Worm (Caenorhabditis elegans): Measurements from ENCODE around the gene spat-2.

The spat-2 gene

DNA sequence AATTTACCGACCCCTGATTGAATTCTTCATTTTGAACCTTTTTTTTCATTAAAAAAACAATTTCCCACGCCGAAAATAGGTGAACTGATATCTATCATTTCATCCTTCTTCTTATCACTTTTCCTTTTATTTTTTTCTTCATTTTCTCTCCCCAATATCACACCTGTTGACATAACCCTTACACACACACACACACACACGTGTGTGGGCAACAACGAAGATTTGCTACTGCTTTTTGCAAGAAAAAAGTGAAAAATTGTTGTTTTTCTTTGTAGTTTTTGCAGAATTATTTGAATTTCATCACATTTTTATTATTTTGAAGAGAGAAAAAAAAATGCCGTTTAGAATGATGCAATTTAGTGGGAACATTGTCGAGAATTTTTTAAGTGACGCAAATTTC, 3.9 kb downstream of the spat-2 start:
- TF ChIP-seq klf-2 (GFP tag; conservative IDR thresholded peaks at IDR 0.05) (no peak), flt-1 (GFP tag; IDR thresholded peaks at IDR 0.05) (no peak), med-1 (GFP tag; optimal IDR thresholded peaks at IDR 0.05; ENCODE audit: insufficient read depth) (no peak)

DNA sequence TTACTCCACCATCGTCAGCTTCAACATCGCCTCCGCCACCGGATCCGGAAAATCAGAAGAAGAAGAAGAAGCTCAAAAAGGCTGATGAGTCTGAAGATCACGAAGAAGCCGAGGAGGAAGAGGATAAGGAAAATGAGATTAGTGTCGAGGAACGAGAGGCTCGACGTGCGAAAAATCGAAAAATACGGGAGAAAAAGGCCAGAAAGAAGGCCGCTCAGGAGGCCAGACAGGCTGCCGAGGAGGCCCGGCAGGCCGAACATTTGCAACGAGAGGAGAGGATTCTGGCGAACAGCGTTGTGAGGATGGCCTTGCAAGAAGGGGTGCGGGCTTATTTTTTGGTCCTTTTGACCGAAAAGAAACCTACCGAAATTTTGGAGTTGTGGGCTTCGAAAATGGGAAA, 8.5 kb downstream of the spat-2 start:
- no peak for TF ChIP-seq ztf-29 (GFP tag; IDR thresholded peaks at IDR 0.05)
- TF ChIP-seq med-1 (GFP tag; optimal IDR thresholded peaks at IDR 0.05; ENCODE audit: insufficient read depth): no peak
- TF ChIP-seq flt-1 (GFP tag; IDR thresholded peaks at IDR 0.05): no peak
- TF ChIP-seq ztf-23 (GFP tag; IDR thresholded peaks at IDR 0.05): no peak
- no peak for TF ChIP-seq klf-2 (GFP tag; conservative IDR thresholded peaks at IDR 0.05)
- no peak for TF ChIP-seq cog-1 (tag; optimal IDR thresholded peaks at IDR 0.05)
- TF ChIP-seq T22C8.4 (GFP tag; IDR thresholded peaks at IDR 0.05): no peak
- TF ChIP-seq ref-1 (GFP tag; conservative IDR thresholded peaks at IDR 0.05): no peak
- TF ChIP-seq tab-1 (GFP tag; IDR thresholded peaks at IDR 0.05): no peak

DNA sequence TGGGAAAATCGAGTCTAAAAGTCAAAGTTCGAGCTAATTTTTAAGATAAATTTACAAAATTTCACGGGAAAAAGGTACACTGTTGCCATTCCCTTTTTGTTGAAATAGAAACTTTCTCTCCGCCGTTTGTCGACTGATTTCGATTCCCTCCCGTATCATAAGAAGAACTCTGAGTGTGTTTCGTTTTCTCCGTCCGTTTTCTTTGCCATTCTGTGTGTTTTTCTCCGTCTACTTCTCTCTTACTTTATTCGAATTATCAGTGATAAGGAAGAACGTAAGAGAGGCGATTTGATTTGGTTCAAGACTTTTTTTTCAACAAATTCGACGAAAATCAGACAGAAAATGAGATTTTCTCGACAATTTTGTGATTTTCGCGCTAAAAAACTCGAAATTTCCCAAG, 9.8 kb downstream of the spat-2 start:
- no peak for TF ChIP-seq tab-1 (GFP tag; IDR thresholded peaks at IDR 0.05)
- TF ChIP-seq T22C8.4 (GFP tag; IDR thresholded peaks at IDR 0.05): no peak
- no peak for TF ChIP-seq cog-1 (tag; optimal IDR thresholded peaks at IDR 0.05)
- no peak for TF ChIP-seq ztf-23 (GFP tag; IDR thresholded peaks at IDR 0.05)
- TF ChIP-seq med-1 (GFP tag; optimal IDR thresholded peaks at IDR 0.05; ENCODE audit: insufficient read depth): no peak
- no peak for TF ChIP-seq flt-1 (GFP tag; IDR thresholded peaks at IDR 0.05)
- no peak for TF ChIP-seq ref-1 (GFP tag; conservative IDR thresholded peaks at IDR 0.05)
- no peak for TF ChIP-seq ztf-29 (GFP tag; IDR thresholded peaks at IDR 0.05)
- TF ChIP-seq klf-2 (GFP tag; conservative IDR thresholded peaks at IDR 0.05): no peak

DNA sequence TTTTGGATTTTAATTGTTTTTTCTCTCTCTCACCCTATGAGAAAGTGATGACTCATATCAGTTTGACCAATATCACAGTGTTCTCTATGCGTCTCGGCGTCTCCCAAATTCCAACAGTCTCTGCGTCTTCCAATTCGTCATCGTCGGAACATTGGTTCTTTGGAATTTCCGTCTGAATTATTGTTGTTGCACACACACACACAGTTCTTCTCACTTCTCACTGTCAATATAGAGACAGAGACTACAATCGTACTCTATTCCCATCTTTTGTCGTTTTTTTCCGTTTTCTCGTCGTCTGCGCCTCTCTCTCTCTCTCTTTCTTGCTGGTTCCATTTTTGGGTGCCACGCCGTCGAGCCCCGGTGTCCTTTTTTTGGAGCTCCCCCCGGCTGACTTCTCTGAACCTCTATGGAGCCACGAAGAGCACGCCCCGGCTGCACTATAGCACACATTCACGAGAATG, 13.9 kb downstream of the spat-2 start:
- TF ChIP-seq T22C8.4 (GFP tag; IDR thresholded peaks at IDR 0.05) (no peak), ref-1 (GFP tag; conservative IDR thresholded peaks at IDR 0.05) (no peak), flt-1 (GFP tag; IDR thresholded peaks at IDR 0.05) (no peak), ztf-29 (GFP tag; IDR thresholded peaks at IDR 0.05) (no peak), klf-2 (GFP tag; conservative IDR thresholded peaks at IDR 0.05) (no peak), ztf-23 (GFP tag; IDR thresholded peaks at IDR 0.05) (no peak), med-1 (GFP tag; optimal IDR thresholded peaks at IDR 0.05; ENCODE audit: insufficient read depth) (no peak), cog-1 (tag; optimal IDR thresholded peaks at IDR 0.05) (no peak), tab-1 (GFP tag; IDR thresholded peaks at IDR 0.05) (no peak)

- no peak for TF ChIP-seq ztf-23 (GFP tag; IDR thresholded peaks at IDR 0.05)
- no peak for TF ChIP-seq klf-2 (GFP tag; conservative IDR thresholded peaks at IDR 0.05)
- no peak for TF ChIP-seq ref-1 (GFP tag; conservative IDR thresholded peaks at IDR 0.05)
- TF ChIP-seq cog-1 (tag; optimal IDR thresholded peaks at IDR 0.05): no peak
- TF ChIP-seq tab-1 (GFP tag; IDR thresholded peaks at IDR 0.05): no peak
- TF ChIP-seq med-1 (GFP tag; optimal IDR thresholded peaks at IDR 0.05; ENCODE audit: insufficient read depth): no peak
- no peak for TF ChIP-seq T22C8.4 (GFP tag; IDR thresholded peaks at IDR 0.05)
- TF ChIP-seq flt-1 (GFP tag; IDR thresholded peaks at IDR 0.05): no peak
- TF ChIP-seq ztf-29 (GFP tag; IDR thresholded peaks at IDR 0.05): no peak
These were observed 16.9 kb downstream of the spat-2 start for ce11 chrIII:11053603-11054002.

- no peak for TF ChIP-seq flt-1 (GFP tag; IDR thresholded peaks at IDR 0.05)
- no peak for TF ChIP-seq ref-1 (GFP tag; conservative IDR thresholded peaks at IDR 0.05)
- no peak for TF ChIP-seq ztf-29 (GFP tag; IDR thresholded peaks at IDR 0.05)
- TF ChIP-seq tab-1 (GFP tag; IDR thresholded peaks at IDR 0.05): no peak
- TF ChIP-seq ztf-23 (GFP tag; IDR thresholded peaks at IDR 0.05): no peak
- TF ChIP-seq med-1 (GFP tag; optimal IDR thresholded peaks at IDR 0.05; ENCODE audit: insufficient read depth): no peak
- no peak for TF ChIP-seq T22C8.4 (GFP tag; IDR thresholded peaks at IDR 0.05)
- TF ChIP-seq cog-1 (tag; optimal IDR thresholded peaks at IDR 0.05): no peak
- TF ChIP-seq klf-2 (GFP tag; conservative IDR thresholded peaks at IDR 0.05): no peak
These were observed 17.3 kb downstream of the spat-2 start for ce11 chrIII:11054032-11054431.

DNA sequence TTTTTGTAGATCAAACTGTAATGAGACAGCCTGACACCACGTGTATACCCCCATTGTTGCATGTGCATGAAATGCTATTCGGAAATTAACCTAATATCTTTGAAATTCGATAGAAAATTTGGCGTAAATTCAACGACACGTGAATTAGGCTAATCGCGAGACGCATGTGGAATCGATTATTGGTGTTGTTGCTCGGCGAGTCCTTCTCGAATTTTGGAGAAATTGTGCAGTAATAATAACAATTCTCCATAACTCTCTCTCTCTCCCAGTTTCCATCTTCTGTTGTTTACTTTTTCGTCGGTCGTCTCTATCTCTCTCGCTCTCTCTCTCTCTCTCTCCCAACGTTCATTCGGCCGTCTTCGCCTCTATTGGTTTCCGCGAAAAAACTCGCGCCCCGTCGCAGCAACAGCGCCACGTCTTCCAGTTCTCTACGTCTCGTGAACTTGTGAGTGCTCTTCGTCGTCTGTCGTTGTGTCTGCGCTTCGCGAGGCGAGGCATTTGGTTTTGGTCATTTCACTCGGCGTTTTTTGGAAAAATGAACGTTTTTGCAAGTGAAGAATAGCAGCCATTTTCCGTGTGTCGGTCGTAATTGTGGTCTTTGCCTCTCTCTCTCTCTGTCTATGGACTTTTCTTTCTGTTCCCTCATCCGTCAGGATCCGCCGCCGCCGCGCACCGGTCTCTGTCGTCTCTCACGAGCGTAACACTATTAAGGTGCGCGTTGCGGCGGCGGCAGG, 18.0 kb downstream of the spat-2 start:
- no peak for TF ChIP-seq ztf-29 (GFP tag; IDR thresholded peaks at IDR 0.05)
- TF ChIP-seq tab-1 (GFP tag; IDR thresholded peaks at IDR 0.05): no peak
- TF ChIP-seq flt-1 (GFP tag; IDR thresholded peaks at IDR 0.05): no peak
- TF ChIP-seq ref-1 (GFP tag; conservative IDR thresholded peaks at IDR 0.05): no peak
- TF ChIP-seq klf-2 (GFP tag; conservative IDR thresholded peaks at IDR 0.05): no peak
- TF ChIP-seq T22C8.4 (GFP tag; IDR thresholded peaks at IDR 0.05): no peak
- no peak for TF ChIP-seq ztf-23 (GFP tag; IDR thresholded peaks at IDR 0.05)
- no peak for TF ChIP-seq med-1 (GFP tag; optimal IDR thresholded peaks at IDR 0.05; ENCODE audit: insufficient read depth)
- no peak for TF ChIP-seq cog-1 (tag; optimal IDR thresholded peaks at IDR 0.05)

- no peak for TF ChIP-seq cog-1 (tag; optimal IDR thresholded peaks at IDR 0.05)
- TF ChIP-seq ztf-29 (GFP tag; IDR thresholded peaks at IDR 0.05): no peak
- no peak for TF ChIP-seq med-1 (GFP tag; optimal IDR thresholded peaks at IDR 0.05; ENCODE audit: insufficient read depth)
- no peak for TF ChIP-seq tab-1 (GFP tag; IDR thresholded peaks at IDR 0.05)
- TF ChIP-seq flt-1 (GFP tag; IDR thresholded peaks at IDR 0.05): no peak
- no peak for TF ChIP-seq ztf-23 (GFP tag; IDR thresholded peaks at IDR 0.05)
These were observed 23.0 kb downstream of the spat-2 start for ce11 chrIII:11059775-11060174.

ce11 chrIII:11063259-11063658, 26.5 kb downstream of the spat-2 start, which contains the start of gene rsa-2:
TSS of gene rsa-2 (plus strand) at chrIII:11063479.
- no peak for TF ChIP-seq flt-1 (GFP tag; IDR thresholded peaks at IDR 0.05)
- no peak for TF ChIP-seq ref-1 (GFP tag; conservative IDR thresholded peaks at IDR 0.05)
- no peak for TF ChIP-seq ztf-29 (GFP tag; IDR thresholded peaks at IDR 0.05)
- TF ChIP-seq med-1 (GFP tag; optimal IDR thresholded peaks at IDR 0.05; ENCODE audit: insufficient read depth): no peak
- TF ChIP-seq klf-2 (GFP tag; conservative IDR thresholded peaks at IDR 0.05): no peak
- no peak for TF ChIP-seq tab-1 (GFP tag; IDR thresholded peaks at IDR 0.05)
- TF ChIP-seq ztf-23 (GFP tag; IDR thresholded peaks at IDR 0.05): no peak
- TF ChIP-seq T22C8.4 (GFP tag; IDR thresholded peaks at IDR 0.05): no peak
- TF ChIP-seq cog-1 (tag; optimal IDR thresholded peaks at IDR 0.05): no peak
